Worm (Caenorhabditis elegans): ENCODE results near the gene far-2.

- TF ChIP-seq zfh-2 (GFP tag; conservative IDR thresholded peaks at IDR 0.05): no peak
- no peak for TF ChIP-seq ama-1 (optimal IDR thresholded peaks at IDR 0.05)
- TF ChIP-seq ama-1 (GFP tag; optimal IDR thresholded peaks at IDR 0.05): no peak
- no peak for TF ChIP-seq B0035.1 (tag; optimal IDR thresholded peaks at IDR 0.05)
- no peak for TF ChIP-seq nhr-120 (GFP tag; IDR thresholded peaks at IDR 0.05)
- no peak for TF ChIP-seq lin-26 (GFP tag; IDR thresholded peaks at IDR 0.05)
- TF ChIP-seq lsl-1 (GFP tag; optimal IDR thresholded peaks at IDR 0.05): no peak
- no peak for TF ChIP-seq T26A5.8 (tag; optimal IDR thresholded peaks at IDR 0.05)
- no peak for TF ChIP-seq pha-4 (tag; optimal IDR thresholded peaks at IDR 0.05)
- no peak for TF ChIP-seq lag-1 (GFP tag; IDR thresholded peaks at IDR 0.05)
Observed at ce11 chrIII:9047260-9047659, 34.4 kb upstream of the far-2 start.

Data from whole organism, young adult.